Fruit fly (Drosophila melanogaster) whole organism, embryonic: Measurements from ENCODE around the gene CG11891.

Experiments
- Abd-B ChIP-seq: fragments of 200-800 bp; sonication (Bioruptor generic); optimal IDR thresholded peaks from 2 replicates; lab custom pipeline; 2018; ENCODE audit warnings: missing biosample characterization, mild to moderate bottlenecking, missing genetic modification characterization, moderate library complexity
- Antp ChIP-seq: fragments of 200-800 bp; sonication (Bioruptor generic); optimal IDR thresholded peaks from 3 replicates; lab custom pipeline; 2016; ENCODE audit warnings: missing biosample characterization, missing genetic modification characterization
- Atf-2 ChIP-seq: fragments of 200-800 bp; sonication (Bioruptor generic); optimal IDR thresholded peaks from 2 replicates; lab custom pipeline; 2016; ENCODE audit warnings: missing biosample characterization, missing genetic modification characterization
- Awh ChIP-seq: fragments of 200-800 bp; sonication (Bioruptor generic); IDR thresholded peaks from 2 replicates; pipeline ENCODE4, ENCODE4 v1.3.6; 2022; ENCODE audit warnings: missing biosample characterization, missing genetic modification characterization
- Blimp-1 ChIP-seq: fragments of 200-800 bp; sonication (Bioruptor generic); optimal IDR thresholded peaks from 3 replicates; lab custom pipeline; 2018; ENCODE audit warnings: missing biosample characterization, missing genetic modification characterization, mild to moderate bottlenecking, moderate library complexity, missing genetic modification reagents
- BtbVII ChIP-seq: fragments of 200-800 bp; sonication (Bioruptor generic); optimal IDR thresholded peaks from 3 replicates; lab custom pipeline; 2017; ENCODE audit warnings: missing biosample characterization, mild to moderate bottlenecking, missing genetic modification characterization
- C15 ChIP-seq: fragments of 200-800 bp; sonication (Bioruptor generic); IDR thresholded peaks from 3 replicates; pipeline ENCODE4 v1.3.6; 2022; ENCODE audit warnings: missing biosample characterization, missing genetic modification characterization
- CG12299 ChIP-seq: fragments of 200-800 bp; sonication (Bioruptor generic); optimal IDR thresholded peaks from 2 replicates; lab custom pipeline; 2018; ENCODE audit warnings: missing biosample characterization, mild to moderate bottlenecking, missing genetic modification characterization
- CG12744 ChIP-seq: fragments of 200-800 bp; sonication (Bioruptor generic); optimal IDR thresholded peaks from 2 replicates; lab custom pipeline; 2016; ENCODE audit warnings: missing biosample characterization, missing genetic modification characterization
- CG14965 ChIP-seq: fragments of 200-800 bp; sonication (Bioruptor generic); optimal IDR thresholded peaks from 2 replicates; lab custom pipeline; 2016; ENCODE audit warnings: missing biosample characterization, missing genetic modification characterization, borderline replicate concordance
- CG15479 ChIP-seq: fragments of 200-800 bp; sonication (Bioruptor generic); optimal IDR thresholded peaks from 3 replicates; lab custom pipeline; 2019; ENCODE audit warnings: missing biosample characterization, mild to moderate bottlenecking, missing genetic modification characterization, moderate library complexity
- CG16863 ChIP-seq: fragments of 200-800 bp; sonication (Bioruptor generic); optimal IDR thresholded peaks from 3 replicates; lab custom pipeline; 2016; ENCODE audit warnings: missing biosample characterization, missing genetic modification characterization
- CG2120 ChIP-seq: fragments of 200-800 bp; sonication (Bioruptor generic); optimal IDR thresholded peaks from 3 replicates; lab custom pipeline; 2016; ENCODE audit warnings: missing biosample characterization, missing genetic modification characterization
- CG4854 ChIP-seq: fragments of 200-800 bp; sonication (Bioruptor generic); optimal IDR thresholded peaks from 2 replicates; lab custom pipeline; 2016; ENCODE audit warnings: missing biosample characterization, missing genetic modification characterization, inconsistent platforms
- CG5953 ChIP-seq: fragments of 200-800 bp; sonication (Bioruptor generic); IDR thresholded peaks from 2 replicates; pipeline ENCODE4 v1.3.6; 2022; ENCODE audit warnings: missing biosample characterization, missing genetic modification characterization
- CG6683 ChIP-seq: fragments of 200-800 bp; sonication (Bioruptor generic); optimal IDR thresholded peaks from 2 replicates; lab custom pipeline; 2017; ENCODE audit warnings: missing biosample characterization, mild to moderate bottlenecking, missing genetic modification characterization, missing genetic modification reagents
- CG9876 ChIP-seq: fragments of 200-800 bp; sonication (Bioruptor generic); optimal IDR thresholded peaks from 2 replicates; lab custom pipeline; 2016; ENCODE audit warnings: missing biosample characterization, missing genetic modification characterization
- CkIIα-i1 ChIP-seq: fragments of 200-800 bp; sonication (Bioruptor generic); IDR thresholded peaks from 2 replicates; pipeline ENCODE4 v1.3.6; 2022; ENCODE audit warnings: missing biosample characterization, missing genetic modification characterization
- Elba2 ChIP-seq: fragments of 200-800 bp; sonication (Bioruptor generic); optimal IDR thresholded peaks from 3 replicates; lab custom pipeline; 2016; ENCODE audit warnings: missing biosample characterization, missing genetic modification characterization
- Fer1 ChIP-seq: fragments of 200-800 bp; sonication (Bioruptor generic); optimal IDR thresholded peaks from 2 replicates; lab custom pipeline; 2017; ENCODE audit warnings: missing biosample characterization, mild to moderate bottlenecking, missing genetic modification characterization
- Kr ChIP-seq: fragments of 200-800 bp; sonication (Bioruptor generic); optimal IDR thresholded peaks from 2 replicates; lab custom pipeline; 2017; ENCODE audit warnings: missing biosample characterization, mild to moderate bottlenecking, missing genetic modification characterization
- Lpt ChIP-seq: fragments of >200 bp; optimal IDR thresholded peaks from 2 replicates; lab custom pipeline; 2018; ENCODE audit warnings: missing biosample characterization, missing genetic modification characterization
- Med ChIP-seq: fragments of 200-800 bp; sonication (Bioruptor generic); peaks from one replicate; lab custom pipeline; 2016; ENCODE audit warnings: missing biosample characterization, missing genetic modification characterization, mild to moderate bottlenecking, inconsistent platforms, moderate library complexity
- Myb ChIP-seq: fragments of 200-800 bp; sonication (Bioruptor generic); optimal IDR thresholded peaks from 2 replicates; lab custom pipeline; 2016; ENCODE audit warnings: missing biosample characterization, missing genetic modification characterization
- NK7.1 ChIP-seq: fragments of 200-800 bp; sonication (Bioruptor generic); optimal IDR thresholded peaks from 3 replicates; lab custom pipeline; 2016; ENCODE audit warnings: missing biosample characterization, missing genetic modification characterization
- Optix ChIP-seq: fragments of 200-800 bp; sonication (Bioruptor generic); IDR thresholded peaks from 3 replicates; pipeline ENCODE4 v1.3.6; 2022; ENCODE audit warnings: missing biosample characterization, missing genetic modification characterization
- Ravus ChIP-seq: fragments of 200-800 bp; sonication (Bioruptor generic); IDR thresholded peaks from 2 replicates; pipeline ENCODE4 v1.3.6; 2022; ENCODE audit warnings: missing biosample characterization, missing genetic modification characterization
- Rfx ChIP-seq: fragments of 200-800 bp; sonication (Bioruptor generic); IDR thresholded peaks from 2 replicates; pipeline ENCODE4 v1.3.6; 2022; ENCODE audit warnings: missing biosample characterization, missing genetic modification characterization
- Xrp1 ChIP-seq: fragments of 200-800 bp; sonication (Bioruptor generic); IDR thresholded peaks from 2 replicates; pipeline ENCODE4 v1.3.6; 2022; ENCODE audit warnings: missing biosample characterization, missing genetic modification characterization
- amos ChIP-seq: fragments of 200-800 bp; sonication (Bioruptor generic); IDR thresholded peaks from 2 replicates; pipeline ENCODE4 v1.3.6; 2022; ENCODE audit warnings: missing biosample characterization, missing genetic modification characterization; ENCODE audit not compliant: partially characterized antibody
- aop ChIP-seq: fragments of 200-800 bp; sonication (Bioruptor generic); IDR thresholded peaks from 2 replicates; pipeline ENCODE4 v1.3.6; 2022; ENCODE audit warnings: missing biosample characterization, missing genetic modification characterization
- ap ChIP-seq: fragments of 200-800 bp; sonication (Bioruptor generic); IDR thresholded peaks from 2 replicates; pipeline ENCODE4 v1.3.6; 2022; ENCODE audit warnings: missing biosample characterization, missing genetic modification characterization
- bsh ChIP-seq, 2 experiments: fragments of 200-800 bp; sonication (Bioruptor generic); optimal IDR thresholded peaks; 2 replicates each; lab custom pipeline; 2017 to 2018; ENCODE audit warnings: mild to moderate bottlenecking in 2 of 2, missing biosample characterization in 2 of 2, missing genetic modification characterization in 2 of 2, moderate library complexity in 1 of 2
- chinmo ChIP-seq: fragments of 200-800 bp; sonication (Bioruptor generic); IDR thresholded peaks from 4 replicates; pipeline ENCODE4 v1.3.6; 2022; ENCODE audit warnings: missing biosample characterization, missing genetic modification characterization; ENCODE audit not compliant: partially characterized antibody
- crp ChIP-seq, 2 experiments: fragments of 200-800 bp; sonication (Bioruptor generic); optimal IDR thresholded peaks; 2 replicates in 1 of 2; 3 replicates in 1 of 2; lab custom pipeline; 2017; ENCODE audit warnings: missing biosample characterization in 2 of 2, missing genetic modification characterization in 2 of 2, mild to moderate bottlenecking in 1 of 2, moderate library complexity in 1 of 2
- dmrt99B ChIP-seq: fragments of 200-800 bp; sonication (Bioruptor generic); optimal IDR thresholded peaks from 2 replicates; lab custom pipeline; 2018; ENCODE audit warnings: missing biosample characterization, mild to moderate bottlenecking, missing genetic modification characterization, moderate library complexity
- emc ChIP-seq: fragments of 200-800 bp; sonication (Bioruptor generic); optimal IDR thresholded peaks from 2 replicates; lab custom pipeline; 2016; ENCODE audit warnings: missing biosample characterization, missing genetic modification characterization
- fu2 ChIP-seq: fragments of 200-800 bp; sonication (Bioruptor generic); optimal IDR thresholded peaks from 2 replicates; lab custom pipeline; 2016; ENCODE audit warnings: missing biosample characterization, missing genetic modification characterization
- gcm ChIP-seq: fragments of 200-800 bp; sonication (Bioruptor generic); optimal IDR thresholded peaks from 2 replicates; lab custom pipeline; 2019; ENCODE audit warnings: missing biosample characterization, mild to moderate bottlenecking, missing genetic modification characterization, moderate library complexity
- mirr ChIP-seq: fragments of 200-800 bp; sonication (Bioruptor generic); optimal IDR thresholded peaks from 3 replicates; lab custom pipeline; 2018; ENCODE audit warnings: missing biosample characterization, mild to moderate bottlenecking, missing genetic modification characterization
- org-1 ChIP-seq: fragments of 200-800 bp; sonication (Bioruptor generic); optimal IDR thresholded peaks from 2 replicates; lab custom pipeline; 2017; ENCODE audit warnings: missing biosample characterization, missing genetic modification characterization
- otp ChIP-seq: fragments of 200-800 bp; sonication (Bioruptor generic); IDR thresholded peaks from 3 replicates; pipeline ENCODE4, ENCODE4 v1.3.6; 2022; ENCODE audit warnings: missing biosample characterization, missing genetic modification characterization
- p53 ChIP-seq: fragments of 200-800 bp; sonication (Bioruptor generic); optimal IDR thresholded peaks from 2 replicates; lab custom pipeline; 2016; ENCODE audit warnings: missing biosample characterization, missing genetic modification characterization
- phol ChIP-seq: fragments of 200-800 bp; sonication (Bioruptor generic); optimal IDR thresholded peaks from 3 replicates; lab custom pipeline; 2018; ENCODE audit warnings: missing biosample characterization, mild to moderate bottlenecking, missing genetic modification characterization, moderate library complexity
- repo ChIP-seq: fragments of 200-800 bp; sonication (Bioruptor generic); optimal IDR thresholded peaks from 2 replicates; lab custom pipeline; 2016; ENCODE audit warnings: missing biosample characterization, missing genetic modification characterization
- sens ChIP-seq: fragments of 200-800 bp; sonication (Bioruptor generic); peaks from one replicate; lab custom pipeline; 2016; ENCODE audit warnings: missing biosample characterization, missing genetic modification characterization
- sr ChIP-seq: fragments of 200-800 bp; sonication (Bioruptor generic); IDR thresholded peaks from 3 replicates; pipeline ENCODE4 v1.3.6; 2022; ENCODE audit warnings: missing biosample characterization, missing genetic modification characterization
- ttk ChIP-seq: fragments of 200-800 bp; sonication (Bioruptor generic); IDR thresholded peaks from 2 replicates; pipeline ENCODE4 v2.1.2; 2022; ENCODE audit warnings: missing biosample characterization, missing genetic modification characterization
- unpg ChIP-seq: fragments of 200-800 bp; sonication (Bioruptor generic); optimal IDR thresholded peaks from 3 replicates; lab custom pipeline; 2018; ENCODE audit warnings: missing biosample characterization, mild to moderate bottlenecking, missing genetic modification characterization, moderate library complexity
- zen ChIP-seq: fragments of 200-800 bp; sonication (Bioruptor generic); optimal IDR thresholded peaks from 3 replicates; lab custom pipeline; 2018; ENCODE audit warnings: missing biosample characterization, mild to moderate bottlenecking, missing genetic modification characterization, moderate library complexity

The CG11891 gene

DNA sequence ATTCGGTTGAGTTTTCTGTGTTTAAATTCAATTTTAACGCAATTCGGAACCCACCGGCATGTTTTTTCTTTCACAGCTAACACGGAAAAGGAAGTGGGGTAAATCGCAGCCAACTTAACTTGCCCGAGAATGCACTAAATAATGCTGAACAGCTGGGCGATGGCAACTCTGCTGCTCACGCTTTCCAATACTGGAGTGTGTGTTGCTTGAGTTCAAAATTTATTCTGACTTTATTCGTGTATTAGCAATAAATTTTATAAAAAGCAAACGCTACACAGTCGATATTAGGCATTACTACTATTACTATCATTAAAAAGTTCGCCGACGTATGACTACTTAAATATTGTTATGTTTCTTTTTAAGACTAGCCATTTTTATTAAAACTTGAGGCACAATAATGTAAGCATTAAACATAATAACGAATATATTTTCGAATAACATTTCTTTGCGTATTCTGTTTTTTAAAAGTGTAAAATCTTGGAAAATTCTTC lies 22.6 kb upstream of the CG11891 start, which contains the start of the genes RpS27 and Nup37 (continued):
- TF ChIP-seq CG16863 (peak; percentile 98), Abd-B (GFP tag; lab: Kevin White, UChicago) (peak; percentile 93), CG12299 (peak; percentile 93), ap (peak; percentile 95), Fer1 (GFP tag; lab: Kevin White, UChicago) (peak; percentile 98), Elba2 (GFP tag; lab: Kevin White, UChicago) (peak; percentile 72), amos (peak; percentile 41; the same call in 1 of the 2 replicates), CG9876 (GFP tag; lab: Kevin White, UChicago) (peak; percentile 99), sr (GFP tag; lab: Robert Waterston, UW) (peak; percentile 98), zen (peak; percentile 91), p53 (GFP tag; lab: Kevin White, UChicago) (peak; percentile 98), emc (GFP tag; lab: Kevin White, UChicago) (peak; percentile 99), gcm (GFP tag; lab: Kevin White, UChicago) (peak; percentile 95), CG6683 (peak; percentile 94), Myb (peak; percentile 94), NK7.1 (peak; percentile 99), otp (GFP tag; lab: Robert Waterston, UW) (peak; percentile 98), dmrt99B (peak; percentile 91), bsh (GFP tag; optimal IDR thresholded peaks at IDR 0.05; lab: Kevin White, UChicago) (peak; percentile 50 to 93), Lpt (GFP tag; lab: Kevin White, UChicago) (no peak), Ravus (GFP tag; lab: Robert Waterston, UW) (peak; percentile 72), org-1 (GFP tag; lab: Kevin White, UChicago) (peak; percentile 97), CG2120 (peak; percentile 95), Optix (peak; percentile 96), Kr (GFP tag; lab: Kevin White, UChicago) (peak; percentile 97), repo (GFP tag; lab: Kevin White, UChicago) (peak; percentile 98), sens (peak; percentile 99), ttk (GFP tag; lab: Robert Waterston, UW) (peak; percentile 97), C15 (peak; percentile 93), chinmo (GFP tag; lab: Robert Waterston, UW) (no peak), crp (GFP tag; optimal IDR thresholded peaks at IDR 0.05; lab: Kevin White, UChicago) (peak; percentile 47 to 90), phol (tag; lab: Kevin White, UChicago) (peak; percentile 97), Blimp-1 (GFP tag; lab: Kevin White, UChicago) (peak; percentile 86), fu2 (peak; percentile 98), Atf-2 (GFP tag; lab: Kevin White, UChicago) (peak; percentile 97), mirr (GFP tag; lab: Kevin White, UChicago) (peak; percentile 100), Awh (GFP tag; lab: Robert Waterston, UW) (peak; percentile 98), CG5953 (GFP tag; lab: Robert Waterston, UW) (peak; percentile 96), BtbVII (GFP tag; lab: Kevin White, UChicago) (peak; percentile 99), CG15479 (GFP tag; lab: Kevin White, UChicago) (peak; percentile 75), CG4854 (GFP tag; lab: Kevin White, UChicago) (peak; percentile 98), unpg (GFP tag; lab: Kevin White, UChicago) (peak; percentile 95), CkIIα-i1 (GFP tag; lab: Robert Waterston, UW) (peak; percentile 87; the same call in 1 of the 2 replicates), Xrp1 (GFP tag; lab: Robert Waterston, UW) (peak; percentile 62), CG14965 (GFP tag; lab: Kevin White, UChicago) (peak; percentile 91), CG12744 (GFP tag; lab: Kevin White, UChicago) (peak; percentile 96), Rfx (GFP tag; lab: Robert Waterston, UW) (peak; percentile 99), Antp (GFP tag; lab: Kevin White, UChicago) (peak; percentile 98), Med (GFP tag; lab: Kevin White, UChicago) (peak; percentile 100), aop (GFP tag; lab: Robert Waterston, UW) (peak; percentile 80; the same call in 1 of the 2 replicates)
